Fruit fly (Drosophila melanogaster) whole organism, adult: ENCODE measurements around the gene ckd.

Experiments
- CG11617 ChIP-seq: fragments of 200-800 bp; sonication (Bioruptor generic); optimal IDR thresholded peaks from 2 replicates; lab custom pipeline; 2017; ENCODE audit warnings: mild to moderate bottlenecking, missing biosample characterization, missing genetic modification reagents, missing genetic modification characterization
- CG12768 ChIP-seq: fragments of 200-800 bp; sonication (Bioruptor generic); optimal IDR thresholded peaks from 2 replicates; lab custom pipeline; 2017; ENCODE audit warnings: missing biosample characterization, missing genetic modification characterization, mild to moderate bottlenecking, moderate library complexity, missing genetic modification reagents
- CG14711 ChIP-seq: fragments of 200-800 bp; sonication (Bioruptor generic); optimal IDR thresholded peaks from 2 replicates; lab custom pipeline; 2018; ENCODE audit warnings: missing biosample characterization, mild to moderate bottlenecking, missing genetic modification characterization, moderate library complexity
- CG1620 ChIP-seq: fragments of 200-800 bp; sonication (Bioruptor generic); optimal IDR thresholded peaks from 2 replicates; lab custom pipeline; 2016; ENCODE audit warnings: missing biosample characterization, missing genetic modification characterization
- CG33017 ChIP-seq: fragments of 200-800 bp; sonication (Bioruptor generic); optimal IDR thresholded peaks from 2 replicates; lab custom pipeline; 2018; ENCODE audit warnings: missing biosample characterization, mild to moderate bottlenecking, missing genetic modification characterization, moderate library complexity
- CG5204 ChIP-seq: fragments of 200-800 bp; sonication (Bioruptor generic); optimal IDR thresholded peaks from 2 replicates; lab custom pipeline; 2016; ENCODE audit warnings: missing biosample characterization, missing genetic modification characterization
- CG7045 ChIP-seq: fragments of 200-800 bp; sonication (Bioruptor generic); optimal IDR thresholded peaks from 2 replicates; lab custom pipeline; 2017; ENCODE audit warnings: missing biosample characterization, mild to moderate bottlenecking, missing genetic modification characterization
- CG7101 ChIP-seq: fragments of 200-800 bp; sonication (Bioruptor generic); optimal IDR thresholded peaks from 2 replicates; lab custom pipeline; 2018; ENCODE audit warnings: missing biosample characterization, mild to moderate bottlenecking, missing genetic modification characterization, moderate library complexity
- Clk ChIP-seq: fragments of 200-800 bp; sonication (Bioruptor generic); optimal IDR thresholded peaks from 2 replicates; lab custom pipeline; 2017; ENCODE audit warnings: missing biosample characterization, missing genetic modification characterization
- Crg-1 ChIP-seq: fragments of 200-800 bp; sonication (Bioruptor generic); optimal IDR thresholded peaks from 2 replicates; lab custom pipeline; 2016; ENCODE audit warnings: missing biosample characterization, missing genetic modification characterization
- Hr96 ChIP-seq: fragments of 200-800 bp; sonication (Bioruptor generic); optimal IDR thresholded peaks from 2 replicates; lab custom pipeline; 2016; ENCODE audit warnings: missing biosample characterization, missing genetic modification characterization
- Mnt ChIP-seq: fragments of 200-800 bp; sonication (Bioruptor generic); optimal IDR thresholded peaks from 2 replicates; lab custom pipeline; 2016; ENCODE audit warnings: missing biosample characterization, mild to moderate bottlenecking, missing genetic modification characterization
- bab1 ChIP-seq: fragments of 200-800 bp; sonication (Bioruptor generic); optimal IDR thresholded peaks from 3 replicates; lab custom pipeline; 2019; ENCODE audit warnings: missing biosample characterization, mild to moderate bottlenecking, missing genetic modification characterization, moderate library complexity
- cic ChIP-seq: fragments of 200-800 bp; sonication (Bioruptor generic); optimal IDR thresholded peaks from 2 replicates; lab custom pipeline; 2017; ENCODE audit warnings: missing biosample characterization, mild to moderate bottlenecking, missing genetic modification characterization, moderate library complexity
- cnc ChIP-seq, 2 experiments: fragments of >200 bp; optimal IDR thresholded peaks; 2 replicates each; lab custom pipeline; 2017
- kay ChIP-seq: fragments of 200-800 bp; sonication (Bioruptor generic); peaks from one replicate; lab custom pipeline; 2016; ENCODE audit warnings: missing biosample characterization, missing genetic modification characterization, borderline replicate concordance
- ovo ChIP-seq: fragments of 200-800 bp; sonication (Bioruptor generic); optimal IDR thresholded peaks from 2 replicates; lab custom pipeline; 2016; ENCODE audit warnings: missing biosample characterization, missing genetic modification characterization
- pad ChIP-seq: fragments of 200-800 bp; sonication (Bioruptor generic); optimal IDR thresholded peaks from 3 replicates; lab custom pipeline; 2017; ENCODE audit warnings: missing biosample characterization, missing genetic modification characterization, mild to moderate bottlenecking, moderate library complexity, missing genetic modification reagents
- tj ChIP-seq: fragments of 200-800 bp; sonication (Bioruptor generic); optimal IDR thresholded peaks from 3 replicates; lab custom pipeline; 2017; ENCODE audit warnings: missing biosample characterization, mild to moderate bottlenecking, missing genetic modification characterization, moderate library complexity
- toe ChIP-seq: fragments of 200-800 bp; sonication (Bioruptor generic); optimal IDR thresholded peaks from 2 replicates; lab custom pipeline; 2016; ENCODE audit warnings: missing biosample characterization, missing genetic modification characterization

Gene ckd

DNA sequence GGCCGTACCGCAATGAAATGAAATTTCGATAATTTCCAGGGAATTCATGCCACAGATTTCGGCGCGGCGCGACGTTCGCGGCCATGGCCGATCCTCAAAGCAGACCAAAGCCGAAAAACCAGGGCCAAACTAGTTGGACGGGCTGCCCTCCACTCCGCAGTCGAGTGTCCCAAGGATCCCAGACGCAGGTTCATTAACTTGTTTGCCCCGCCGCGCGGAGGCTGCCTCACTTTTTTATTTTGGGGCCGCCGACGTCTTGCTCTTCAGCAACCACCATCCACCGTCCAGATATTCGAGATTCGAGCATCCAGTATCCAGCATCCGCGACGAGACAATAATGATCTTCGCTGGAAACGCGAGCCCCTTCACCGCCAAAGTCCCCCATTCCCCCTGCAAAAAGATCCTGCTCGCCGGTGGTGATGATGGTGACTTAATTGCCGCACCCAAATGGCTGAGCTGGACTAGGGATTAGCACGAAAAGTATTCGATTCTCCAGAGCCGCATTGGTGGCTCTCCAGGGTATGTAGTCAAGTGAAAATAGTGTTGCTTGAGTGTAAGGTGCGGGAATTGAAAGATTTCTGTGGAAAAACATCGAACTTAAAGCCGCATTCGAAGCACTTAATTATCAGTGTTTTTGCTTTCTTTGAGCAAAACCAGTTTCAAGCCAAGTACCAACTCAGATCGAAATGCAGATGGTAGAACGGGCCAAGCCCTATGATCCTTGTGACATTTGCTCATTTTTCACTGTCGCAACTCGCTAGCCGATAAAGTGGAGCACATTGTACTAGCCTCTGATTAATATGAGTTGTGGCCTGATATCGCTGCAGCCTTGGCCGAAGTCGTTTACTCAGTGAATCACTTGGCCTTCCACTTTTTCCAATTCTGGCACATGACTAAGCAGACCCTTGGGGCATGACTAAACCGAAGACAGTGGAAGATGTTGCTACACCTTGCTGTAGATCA is 15.3 kb upstream of the ckd start:
- TF ChIP-seq cic (GFP tag; lab: Kevin White, UChicago) = no peak
- TF ChIP-seq CG7045 = no peak
- no peak for TF ChIP-seq toe (GFP tag; lab: Kevin White, UChicago)
- no peak for TF ChIP-seq CG5204 (GFP tag; lab: Kevin White, UChicago)
- TF ChIP-seq CG33017 (tag; lab: Kevin White, UChicago) = no peak
- no peak for TF ChIP-seq tj (GFP tag; lab: Kevin White, UChicago)
- TF ChIP-seq CG7101 = no peak
- no peak for TF ChIP-seq CG11617 (GFP tag; lab: Kevin White, UChicago)
- TF ChIP-seq Clk (GFP tag; lab: Kevin White, UChicago) = no peak
- no peak for TF ChIP-seq kay (GFP tag; lab: Kevin White, UChicago)
- no peak for TF ChIP-seq CG1620
- no peak for TF ChIP-seq pad
- no peak for TF ChIP-seq bab1
- TF ChIP-seq Crg-1 (GFP tag; lab: Kevin White, UChicago) = no peak
- TF ChIP-seq CG12768 = no peak
- no peak for TF ChIP-seq Hr96 (GFP tag; lab: Kevin White, UChicago)
- TF ChIP-seq cnc (optimal IDR thresholded peaks at IDR 0.05; lab: Kevin White, UChicago) = no peak
- TF ChIP-seq ovo (GFP tag; lab: Kevin White, UChicago) = no peak
- no peak for TF ChIP-seq CG14711 (tag; lab: Kevin White, UChicago)
- no peak for TF ChIP-seq Mnt (GFP tag; lab: Kevin White, UChicago)

DNA sequence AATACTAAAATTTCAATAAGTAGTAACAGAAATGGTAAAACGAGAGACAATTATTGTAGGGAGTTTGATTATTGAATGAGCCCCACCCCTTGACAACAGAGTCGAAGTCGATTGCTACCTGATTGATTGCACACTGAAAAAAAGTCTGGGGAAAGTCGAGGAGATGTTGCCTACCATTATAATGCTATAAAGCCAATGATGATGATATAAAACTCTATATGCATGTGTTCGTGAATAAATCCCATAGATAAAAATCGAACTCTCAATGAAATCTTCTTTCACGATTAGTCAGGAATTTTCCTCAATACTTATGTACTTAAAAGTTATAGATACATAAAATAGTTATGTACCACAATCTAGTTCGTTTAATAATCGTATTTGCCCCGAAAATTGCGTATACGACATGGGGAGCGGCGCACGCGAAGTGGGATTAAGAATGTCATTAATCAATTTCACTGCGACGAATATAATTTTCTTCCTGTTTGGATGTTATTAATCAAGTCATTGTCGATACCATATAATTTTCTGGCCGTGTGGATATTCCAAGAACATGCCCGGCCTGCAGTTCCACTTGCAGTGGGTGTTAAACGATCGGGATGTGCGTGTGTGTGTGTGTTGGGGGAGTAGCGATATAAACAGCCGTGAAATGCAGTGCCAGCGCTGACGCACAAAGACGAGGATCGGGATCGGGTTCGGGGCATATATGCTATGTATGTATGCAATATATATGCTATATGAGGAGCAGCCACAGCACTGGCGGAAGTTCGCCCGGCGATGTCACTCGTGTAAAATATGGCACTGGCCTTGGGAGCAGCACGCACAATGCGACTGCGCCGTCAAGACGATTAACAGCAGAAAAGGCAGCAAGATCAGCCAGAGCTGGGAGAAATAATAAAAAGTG is 13.2 kb upstream of the ckd start, which contains the start of gene CG12078:
CG12078 (minus strand) TSS at position 51 of the 901 bp plus-strand sequence.
- no peak for TF ChIP-seq tj (GFP tag; lab: Kevin White, UChicago)
- no peak for TF ChIP-seq CG7101
- TF ChIP-seq CG14711 (tag; lab: Kevin White, UChicago) = no peak
- no peak for TF ChIP-seq ovo (GFP tag; lab: Kevin White, UChicago)
- TF ChIP-seq Hr96 (GFP tag; lab: Kevin White, UChicago) = no peak
- no peak for TF ChIP-seq kay (GFP tag; lab: Kevin White, UChicago)
- no peak for TF ChIP-seq toe (GFP tag; lab: Kevin White, UChicago)
- no peak for TF ChIP-seq cnc (optimal IDR thresholded peaks at IDR 0.05; lab: Kevin White, UChicago)
- no peak for TF ChIP-seq CG33017 (tag; lab: Kevin White, UChicago)
- no peak for TF ChIP-seq Crg-1 (GFP tag; lab: Kevin White, UChicago)
- TF ChIP-seq CG7045 = no peak
- no peak for TF ChIP-seq CG1620
- no peak for TF ChIP-seq Clk (GFP tag; lab: Kevin White, UChicago)
- no peak for TF ChIP-seq bab1
- no peak for TF ChIP-seq cic (GFP tag; lab: Kevin White, UChicago)

DNA sequence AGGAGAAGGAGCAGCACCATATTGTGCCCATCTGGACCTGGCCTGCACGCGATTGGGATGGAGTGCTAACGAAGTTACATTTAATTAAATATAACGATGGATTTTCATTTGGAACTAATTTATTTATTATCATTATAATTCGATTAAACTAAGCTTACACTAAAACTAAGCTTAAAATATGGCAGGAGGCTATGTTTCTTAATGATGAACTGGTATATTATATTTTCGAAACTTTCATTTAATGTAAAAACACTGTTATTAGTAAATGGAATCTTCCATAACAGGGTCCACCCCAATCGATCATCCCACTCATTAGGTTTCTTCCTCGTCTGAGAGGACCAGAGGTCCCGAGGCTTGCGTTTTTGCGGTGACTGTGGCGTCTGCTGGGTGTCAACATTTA is 12.5 kb upstream of the ckd start:
- TF ChIP-seq pad (no peak), Hr96 (GFP tag; lab: Kevin White, UChicago) (no peak), bab1 (no peak)

DNA sequence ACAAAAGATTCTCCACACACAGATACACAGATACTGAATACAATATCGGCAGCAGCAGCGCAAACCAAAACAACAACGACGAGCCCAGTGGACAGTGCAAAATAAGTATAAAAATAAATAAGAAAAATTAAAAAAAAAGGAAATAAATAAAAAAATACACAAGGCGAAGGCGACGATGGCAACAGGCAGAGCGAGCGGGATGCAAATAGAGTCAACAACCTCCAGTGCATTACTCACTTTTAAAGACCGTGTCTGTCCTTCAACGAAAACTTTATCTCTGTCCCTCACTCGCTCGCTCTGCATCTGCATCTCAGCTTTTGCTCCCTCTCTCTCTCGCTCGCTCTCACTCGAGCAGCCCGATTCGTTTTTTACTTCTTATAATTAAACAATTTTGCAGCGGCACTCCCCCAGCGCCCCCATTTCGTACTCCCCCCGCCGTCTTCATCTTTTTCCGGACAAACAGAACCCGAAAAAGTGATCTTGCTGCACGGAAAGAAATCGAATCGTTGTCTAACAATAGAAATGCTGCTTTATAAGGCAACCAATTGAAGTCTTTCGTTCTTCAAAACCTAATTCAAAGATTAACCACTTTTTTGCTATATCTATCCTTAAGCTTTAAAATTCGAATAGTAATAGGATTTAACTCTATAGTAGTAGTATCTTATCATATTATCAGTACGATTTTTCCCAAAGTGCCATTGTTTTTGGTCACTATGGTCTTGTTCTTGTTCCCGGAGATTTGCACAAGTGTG is 11.1 kb upstream of the ckd start:
- TF ChIP-seq tj (GFP tag; lab: Kevin White, UChicago) (no peak), Clk (GFP tag; lab: Kevin White, UChicago) (no peak), cic (GFP tag; lab: Kevin White, UChicago) (peak; percentile 16)

DNA sequence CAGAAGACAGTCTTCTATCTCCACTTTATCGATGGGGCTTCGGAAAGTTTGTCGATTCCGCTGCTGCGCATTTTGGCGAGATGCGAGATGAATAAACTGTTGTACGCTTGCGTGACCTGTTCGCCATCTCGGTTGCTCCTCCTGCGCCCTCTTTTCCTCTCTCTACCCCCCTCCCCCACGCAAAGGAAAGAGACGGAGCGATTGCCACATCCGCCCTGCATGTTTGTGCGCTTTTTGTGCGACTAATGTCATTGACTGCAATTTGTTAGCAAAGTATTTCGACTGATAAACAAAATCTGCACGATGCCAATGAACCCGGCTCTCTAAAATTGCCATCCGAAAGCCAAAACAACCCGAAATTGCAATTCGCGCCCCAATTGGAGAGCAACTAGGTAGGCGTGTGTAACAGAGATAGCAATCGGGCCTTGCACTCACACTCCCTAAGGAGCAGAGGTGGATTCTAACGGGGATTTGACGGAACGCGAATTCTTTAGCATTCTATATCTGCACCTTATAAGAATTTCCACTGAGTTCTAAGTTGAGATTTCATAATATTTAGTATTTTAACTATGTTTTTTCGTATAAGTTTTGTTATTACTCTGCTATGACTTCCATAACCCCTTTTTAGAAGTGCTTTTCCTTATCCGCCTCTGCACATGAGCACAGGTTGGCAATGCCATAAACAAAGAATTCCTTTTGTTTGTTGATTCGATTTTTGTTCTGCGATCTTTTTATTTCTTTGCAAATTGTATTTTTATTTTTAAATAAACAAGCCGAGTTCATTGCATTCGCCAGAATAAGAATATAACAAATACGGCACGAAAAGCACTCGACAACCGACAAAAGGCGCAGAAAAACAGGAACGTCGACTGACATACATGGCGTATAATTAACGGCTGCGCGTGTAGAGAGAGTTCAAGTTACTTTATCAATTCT is 10.3 kb upstream of the ckd start, which contains the start of gene CG43389:
CG43389 (plus strand) TSS at position 886 of the 936 bp plus-strand sequence.
- peak; percentile 32 for TF ChIP-seq CG11617 (GFP tag; lab: Kevin White, UChicago)
- no peak for TF ChIP-seq Hr96 (GFP tag; lab: Kevin White, UChicago)
